Worm (Caenorhabditis elegans) whole organism, L4/young adult: ENCODE data around the gene mrpl-53.

Source experiments
- W03F9.2 ChIP-seq: fragments of 150-350 bp; optimal IDR thresholded peaks from 2 replicates; lab custom pipeline; 2014; ENCODE audit warnings: missing biosample characterization, missing genetic modification characterization
- him-1 ChIP-seq: sonication (generic microtip); optimal IDR thresholded peaks from 2 replicates; lab custom pipeline; 2016; ENCODE audit warnings: missing genotype, missing genetic modification reagents, missing genetic modification characterization, missing compliant biosample characterization

DNA sequence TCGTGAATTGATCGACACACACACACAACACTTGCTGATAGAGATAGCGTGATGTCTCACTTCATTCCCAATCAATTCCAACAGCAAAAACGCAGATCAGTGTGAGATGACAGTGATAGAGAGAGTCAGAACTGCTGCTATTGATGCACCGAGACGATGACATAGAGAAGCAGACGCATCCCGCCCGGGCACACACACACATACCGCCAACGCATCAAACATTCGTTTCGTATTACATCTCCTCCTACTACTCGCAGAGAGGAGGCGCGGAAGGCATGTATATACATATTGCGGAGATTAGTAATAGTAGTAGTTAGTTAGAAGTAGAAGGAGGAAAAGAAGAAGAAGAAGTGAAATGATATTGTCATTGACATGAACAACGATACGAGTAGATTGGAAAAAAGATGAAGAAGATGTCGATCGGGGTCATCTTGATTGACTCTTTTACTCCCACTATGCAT lies 22.0 kb downstream of the mrpl-53 start:
- TF ChIP-seq him-1 (tag; lab: Kevin White, UChicago) (no peak), W03F9.2 (tag; lab: Kevin White, UChicago) (no peak)
